Fruit fly (Drosophila melanogaster): ENCODE data around the gene msi.

DNA sequence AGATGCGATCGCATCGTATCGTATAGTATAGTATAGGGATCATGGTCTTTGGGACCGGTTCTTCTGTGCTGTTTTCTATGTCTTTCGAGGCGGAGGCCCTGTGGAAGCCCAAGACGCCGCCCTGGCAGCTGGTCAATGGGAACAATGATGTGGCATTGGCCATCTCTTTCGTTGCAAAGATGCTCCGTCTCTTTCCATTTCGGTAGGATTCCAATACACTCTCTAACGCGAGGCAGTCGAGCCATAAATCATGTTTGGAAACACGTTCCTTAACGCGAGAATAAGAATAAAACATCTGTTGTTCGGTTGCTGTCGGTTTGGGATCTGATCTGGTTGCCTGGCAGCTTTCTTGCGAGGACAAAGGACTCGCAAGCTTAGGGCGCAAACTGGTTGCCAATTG lies 112.7 kb downstream of the msi start:
- TF ChIP-seq CG8478 (optimal IDR thresholded peaks at IDR 0.05) (no peak), CTCF (optimal IDR thresholded peaks at IDR 0.05) (no peak)
